Fruit fly (Drosophila melanogaster) whole organism, embryonic: Measurements from ENCODE around the gene AP-2alpha.

Source experiments
- Asciz ChIP-seq: fragments of 200-800 bp; sonication (Bioruptor generic); optimal IDR thresholded peaks from 2 replicates; lab custom pipeline; 2017; ENCODE audit warnings: missing biosample characterization, mild to moderate bottlenecking, missing genetic modification characterization, missing genetic modification reagents
- CG10654 ChIP-seq: fragments of 200-800 bp; sonication (Bioruptor generic); optimal IDR thresholded peaks from 2 replicates; lab custom pipeline; 2016; ENCODE audit warnings: missing biosample characterization, missing genetic modification characterization
- CG11085 ChIP-seq: fragments of 200-800 bp; sonication (Bioruptor generic); IDR thresholded peaks from 2 replicates; pipeline ENCODE4 v1.3.6; 2022; ENCODE audit warnings: missing biosample characterization, missing genetic modification characterization
- CG11093 ChIP-seq: fragments of 200-800 bp; sonication (Bioruptor generic); IDR thresholded peaks from 3 replicates; pipeline ENCODE4 v1.3.6; 2022; ENCODE audit warnings: missing biosample characterization, missing genetic modification characterization
- CG11723 ChIP-seq: fragments of 200-800 bp; sonication (Bioruptor generic); optimal IDR thresholded peaks from 2 replicates; lab custom pipeline; 2017; ENCODE audit warnings: missing biosample characterization, mild to moderate bottlenecking, missing genetic modification characterization
- CG12299 ChIP-seq: fragments of 200-800 bp; sonication (Bioruptor generic); optimal IDR thresholded peaks from 2 replicates; lab custom pipeline; 2018; ENCODE audit warnings: missing biosample characterization, mild to moderate bottlenecking, missing genetic modification characterization
- CG12744 ChIP-seq: fragments of 200-800 bp; sonication (Bioruptor generic); optimal IDR thresholded peaks from 2 replicates; lab custom pipeline; 2016; ENCODE audit warnings: missing biosample characterization, missing genetic modification characterization
- CG13894 ChIP-seq: fragments of 200-800 bp; sonication (Bioruptor generic); optimal IDR thresholded peaks from 3 replicates; lab custom pipeline; 2018; ENCODE audit warnings: missing biosample characterization, mild to moderate bottlenecking, missing genetic modification characterization, moderate library complexity
- CG14050 ChIP-seq: fragments of 200-800 bp; sonication (Bioruptor generic); IDR thresholded peaks from 3 replicates; pipeline ENCODE4 v1.3.6; 2022; ENCODE audit warnings: missing biosample characterization, missing genetic modification characterization
- CG14441 ChIP-seq: fragments of 200-800 bp; sonication (Bioruptor generic); IDR thresholded peaks from 2 replicates; pipeline ENCODE4 v1.3.6; 2022; ENCODE audit warnings: missing biosample characterization, missing genetic modification characterization
- CG15479 ChIP-seq: fragments of 200-800 bp; sonication (Bioruptor generic); optimal IDR thresholded peaks from 3 replicates; lab custom pipeline; 2019; ENCODE audit warnings: missing biosample characterization, mild to moderate bottlenecking, missing genetic modification characterization, moderate library complexity
- CG1602 ChIP-seq: fragments of 200-800 bp; sonication (Bioruptor generic); optimal IDR thresholded peaks from 3 replicates; lab custom pipeline; 2016; ENCODE audit warnings: missing biosample characterization, missing genetic modification characterization
- CG16815 ChIP-seq: fragments of 200-800 bp; sonication (Bioruptor generic); optimal IDR thresholded peaks from 3 replicates; lab custom pipeline; 2017; ENCODE audit warnings: missing biosample characterization, mild to moderate bottlenecking, missing genetic modification characterization
- CG16863 ChIP-seq: fragments of 200-800 bp; sonication (Bioruptor generic); optimal IDR thresholded peaks from 3 replicates; lab custom pipeline; 2016; ENCODE audit warnings: missing biosample characterization, missing genetic modification characterization
- CG17361 ChIP-seq: fragments of 200-800 bp; sonication (Bioruptor generic); IDR thresholded peaks from 3 replicates; pipeline ENCODE4 v1.3.6; 2022; ENCODE audit warnings: missing biosample characterization, missing genetic modification characterization
- CG17829 ChIP-seq: fragments of 200-800 bp; optimal IDR thresholded peaks from 2 replicates; lab custom pipeline; 2019; ENCODE audit warnings: missing biosample characterization, mild to moderate bottlenecking, missing genetic modification characterization, moderate library complexity
- CG17912 ChIP-seq: fragments of 200-800 bp; sonication (Bioruptor generic); optimal IDR thresholded peaks from 2 replicates; lab custom pipeline; 2018; ENCODE audit warnings: missing biosample characterization, mild to moderate bottlenecking, missing genetic modification characterization
- CG18262 ChIP-seq: fragments of 200-800 bp; optimal IDR thresholded peaks from 3 replicates; lab custom pipeline; 2019; ENCODE audit warnings: missing biosample characterization, mild to moderate bottlenecking, missing genetic modification characterization, moderate library complexity
- CG1832 ChIP-seq: fragments of 200-800 bp; sonication (Bioruptor generic); optimal IDR thresholded peaks from 2 replicates; lab custom pipeline; 2017; ENCODE audit warnings: missing biosample characterization, mild to moderate bottlenecking, missing genetic modification characterization, inconsistent platforms
- CG3281 ChIP-seq: fragments of 200-800 bp; sonication (Bioruptor generic); optimal IDR thresholded peaks from 3 replicates; lab custom pipeline; 2017; ENCODE audit warnings: missing biosample characterization, mild to moderate bottlenecking, missing genetic modification characterization
- CG34224 ChIP-seq: fragments of 200-800 bp; sonication (Bioruptor generic); IDR thresholded peaks from 3 replicates; pipeline ENCODE4 v1.3.6; 2022; ENCODE audit warnings: missing biosample characterization, missing genetic modification characterization; ENCODE audit not compliant: partially characterized antibody
- CG3838 ChIP-seq: fragments of 200-800 bp; sonication (Bioruptor generic); optimal IDR thresholded peaks from 3 replicates; lab custom pipeline; 2016; ENCODE audit warnings: missing biosample characterization, missing genetic modification characterization
- CG43689 ChIP-seq: fragments of 200-800 bp; sonication (Bioruptor generic); IDR thresholded peaks from 2 replicates; pipeline ENCODE4 v1.3.6; 2022; ENCODE audit warnings: missing biosample characterization, missing genetic modification characterization
- CG6791 ChIP-seq: fragments of 200-800 bp; sonication (Bioruptor generic); IDR thresholded peaks from 3 replicates; pipeline ENCODE4 v1.3.6; 2022; ENCODE audit warnings: missing biosample characterization, missing genetic modification characterization; ENCODE audit not compliant: partially characterized antibody
- CG7987 ChIP-seq: fragments of 200-800 bp; sonication (Bioruptor generic); optimal IDR thresholded peaks from 2 replicates; lab custom pipeline; 2018; ENCODE audit warnings: missing biosample characterization, mild to moderate bottlenecking, missing genetic modification characterization, moderate library complexity
- CHES-1-like ChIP-seq: fragments of 200-800 bp; sonication (Bioruptor generic); optimal IDR thresholded peaks from 2 replicates; lab custom pipeline; 2016; ENCODE audit warnings: missing biosample characterization, missing genetic modification characterization
- CkIIα-i1 ChIP-seq: fragments of 200-800 bp; sonication (Bioruptor generic); IDR thresholded peaks from 2 replicates; pipeline ENCODE4 v1.3.6; 2022; ENCODE audit warnings: missing biosample characterization, missing genetic modification characterization
- Hmx ChIP-seq: fragments of 200-800 bp; sonication (Bioruptor generic); optimal IDR thresholded peaks from 2 replicates; lab custom pipeline; 2016; ENCODE audit warnings: missing biosample characterization, missing genetic modification characterization
- MESR4 ChIP-seq: fragments of 200-800 bp; sonication (Bioruptor generic); optimal IDR thresholded peaks from 2 replicates; lab custom pipeline; 2018; ENCODE audit warnings: missing biosample characterization, mild to moderate bottlenecking, missing genetic modification characterization, moderate library complexity
- Opbp ChIP-seq: fragments of 200-800 bp; sonication (Bioruptor generic); IDR thresholded peaks from 3 replicates; pipeline ENCODE4 v1.3.6; 2022; ENCODE audit warnings: missing biosample characterization, missing genetic modification characterization; ENCODE audit not compliant: partially characterized antibody
- ash1 ChIP-seq: fragments of 200-800 bp; sonication (Bioruptor generic); optimal IDR thresholded peaks from 2 replicates; lab custom pipeline; 2018; ENCODE audit warnings: missing biosample characterization, mild to moderate bottlenecking, missing genetic modification characterization
- bbx ChIP-seq: fragments of 200-800 bp; sonication (Bioruptor generic); IDR thresholded peaks from 2 replicates; pipeline ENCODE4 v1.3.6; 2022; ENCODE audit warnings: missing biosample characterization, missing genetic modification characterization; ENCODE audit not compliant: partially characterized antibody
- br ChIP-seq: fragments of >200 bp; optimal IDR thresholded peaks from 2 replicates; lab custom pipeline; 2017
- dm ChIP-seq: fragments of 200-800 bp; sonication (Bioruptor generic); optimal IDR thresholded peaks from 3 replicates; lab custom pipeline; 2016; ENCODE audit warnings: missing biosample characterization, missing genetic modification characterization
- ftz-f1 ChIP-seq: fragments of 200-800 bp; sonication (Bioruptor generic); optimal IDR thresholded peaks from 2 replicates; lab custom pipeline; 2016; ENCODE audit warnings: missing biosample characterization, missing genetic modification characterization
- h ChIP-seq: fragments of >200 bp; optimal IDR thresholded peaks from 2 replicates; lab custom pipeline; 2017
- inv ChIP-seq: fragments of 200-800 bp; sonication (Bioruptor generic); IDR thresholded peaks from 2 replicates; pipeline ENCODE4 v1.3.6; 2022; ENCODE audit warnings: missing biosample characterization, missing genetic modification characterization; ENCODE audit not compliant: partially characterized antibody
- lbe ChIP-seq: fragments of 200-800 bp; sonication (Bioruptor generic); optimal IDR thresholded peaks from 2 replicates; lab custom pipeline; 2016; ENCODE audit warnings: missing biosample characterization, mild to moderate bottlenecking, missing genetic modification characterization
- odd ChIP-seq: fragments of 200-800 bp; sonication (Bioruptor generic); optimal IDR thresholded peaks from 2 replicates; lab custom pipeline; 2017; ENCODE audit warnings: missing biosample characterization, mild to moderate bottlenecking, missing genetic modification characterization
- pan ChIP-seq, 4 experiments: fragments of >200 bp in 3 of 4; fragments of 200-800 bp in 1 of 4; sonication (Bioruptor generic) in 1 of 4; optimal IDR thresholded peaks in 3 of 4; IDR thresholded peaks in 1 of 4; 2 replicates each; pipeline versions ENCODE4 v1.3.6 to Lab custom; 2017 to 2022; ENCODE audit warnings: missing biosample characterization in 2 of 4, missing genetic modification characterization in 2 of 4, mixed read lengths in 1 of 4
- psq ChIP-seq: fragments of 200-800 bp; sonication (Bioruptor generic); optimal IDR thresholded peaks from 2 replicates; lab custom pipeline; 2017; ENCODE audit warnings: missing biosample characterization, missing genetic modification characterization
- pum ChIP-seq: fragments of 200-800 bp; sonication (Bioruptor generic); optimal IDR thresholded peaks from 2 replicates; lab custom pipeline; 2016; ENCODE audit warnings: missing biosample characterization, missing genetic modification characterization
- ranshi ChIP-seq: fragments of 200-800 bp; sonication (Bioruptor generic); IDR thresholded peaks from 2 replicates; pipeline ENCODE4 v1.3.6; 2022; ENCODE audit warnings: missing biosample characterization, missing genetic modification characterization
- sc ChIP-seq, 3 experiments: fragments of >200 bp in 2 of 3; fragments of 200-800 bp in 1 of 3; sonication (Bioruptor generic) in 1 of 3; optimal IDR thresholded peaks; 2 replicates in 2 of 3; 3 replicates in 1 of 3; lab custom pipeline; 2017; ENCODE audit warnings: mild to moderate bottlenecking in 1 of 3, missing biosample characterization in 1 of 3, missing genetic modification characterization in 1 of 3, missing genetic modification reagents in 1 of 3
- sens-2 ChIP-seq: fragments of 200-800 bp; sonication (Bioruptor generic); IDR thresholded peaks from 2 replicates; pipeline ENCODE4 v1.3.6; 2022; ENCODE audit warnings: missing biosample characterization, missing genetic modification characterization
- slp2 ChIP-seq: fragments of 200-800 bp; sonication (Bioruptor generic); optimal IDR thresholded peaks from 2 replicates; lab custom pipeline; 2016; ENCODE audit warnings: missing biosample characterization, missing genetic modification characterization
- tin ChIP-seq: fragments of 200-800 bp; sonication (Bioruptor generic); optimal IDR thresholded peaks from 3 replicates; lab custom pipeline; 2016; ENCODE audit warnings: missing biosample characterization, missing genetic modification characterization
- wdn ChIP-seq: fragments of 200-800 bp; sonication (Bioruptor generic); IDR thresholded peaks from 2 replicates; pipeline ENCODE4 v1.3.6; 2022; ENCODE audit warnings: missing biosample characterization, missing genetic modification characterization
- zen2 ChIP-seq: fragments of 200-800 bp; sonication (Bioruptor generic); IDR thresholded peaks from 3 replicates; pipeline ENCODE4 v1.3.6; 2022; ENCODE audit warnings: missing biosample characterization, missing genetic modification characterization; ENCODE audit not compliant: partially characterized antibody

Gene AP-2alpha

DNA sequence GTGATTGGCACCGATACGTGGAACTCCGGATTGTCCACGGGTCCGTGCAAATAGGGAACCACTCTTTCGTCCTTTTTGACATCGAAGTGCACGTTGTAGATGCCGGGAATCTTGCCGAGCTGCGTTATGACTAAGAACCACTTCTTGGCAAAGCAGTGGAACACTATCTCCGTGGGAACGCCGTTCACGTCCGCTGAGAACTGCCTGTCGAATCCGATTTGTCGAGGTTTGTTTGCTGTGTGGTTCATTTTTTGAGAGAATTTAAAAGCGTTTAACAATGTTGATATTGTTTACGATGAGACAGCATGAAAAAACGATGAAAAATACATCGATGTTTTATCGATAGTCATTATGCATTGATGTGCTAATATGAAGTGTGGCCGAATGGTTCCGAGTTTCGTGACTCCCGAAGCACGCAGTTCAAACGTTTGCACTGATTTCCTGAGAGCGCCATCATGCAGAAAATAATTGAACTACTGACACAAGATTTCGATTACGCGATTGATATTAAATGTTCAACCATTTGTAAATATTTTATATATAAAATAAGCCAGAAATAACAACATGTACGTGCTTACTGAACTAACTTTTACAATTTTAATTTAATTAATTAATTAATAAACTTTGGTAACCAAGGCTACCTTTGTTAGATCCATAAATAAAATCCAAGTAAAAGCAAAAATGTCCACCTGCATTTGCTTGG lies 6.7 kb upstream of the AP-2alpha start, which contains the start of the genes CG11885 and CG13692 (continued):
- TF ChIP-seq MESR4 (peak; percentile 72), bbx (GFP tag; lab: Robert Waterston, UW) (peak; percentile 99), CG14050 (GFP tag; lab: Robert Waterston, UW) (no peak), br (lab: Kevin White, UChicago) (no peak), h (lab: Kevin White, UChicago) (no peak), CG6791 (peak; percentile 98), wdn (GFP tag; lab: Robert Waterston, UW) (no peak), CkIIα-i1 (GFP tag; lab: Robert Waterston, UW) (no peak), ftz-f1 (GFP tag; lab: Kevin White, UChicago) (peak; percentile 58), dm (GFP tag; lab: Kevin White, UChicago) (peak; percentile 79), CG14441 (no peak), CG34224 (GFP tag; lab: Robert Waterston, UW) (peak; percentile 100), CG3281 (GFP tag; lab: Kevin White, UChicago) (no peak), tin (no peak), CG11085 (GFP tag; lab: Robert Waterston, UW) (no peak), sens-2 (GFP tag; lab: Robert Waterston, UW) (peak; percentile 93), Asciz (GFP tag; lab: Kevin White, UChicago) (no peak), zen2 (GFP tag; lab: Robert Waterston, UW) (peak; percentile 99), inv (GFP tag; lab: Robert Waterston, UW) (peak; percentile 95), CG17912 (peak; percentile 66), CHES-1-like (GFP tag; lab: Kevin White, UChicago) (peak; percentile 68), lbe (GFP tag; lab: Kevin White, UChicago) (peak; percentile 38), psq (GFP tag; lab: Kevin White, UChicago) (no peak), CG16815 (GFP tag; lab: Kevin White, UChicago) (no peak), ranshi (GFP tag; lab: Robert Waterston, UW) (peak; percentile 30; the same call in 1 of the 2 replicates), sc (optimal IDR thresholded peaks at IDR 0.05; lab: Kevin White, UChicago) (no peak), sc (GFP tag; optimal IDR thresholded peaks at IDR 0.05; lab: Kevin White, UChicago) (no peak), CG3838 (GFP tag; lab: Kevin White, UChicago) (no peak), CG15479 (GFP tag; lab: Kevin White, UChicago) (peak; percentile 9), CG1832 (GFP tag; lab: Kevin White, UChicago) (no peak), CG17361 (GFP tag; lab: Robert Waterston, UW) (peak; percentile 35; the same call in 1 of the 3 replicates), CG16863 (GFP tag; lab: Kevin White, UChicago) (no peak), pum (GFP tag; lab: Kevin White, UChicago) (peak; percentile 4), CG10654 (GFP tag; lab: Kevin White, UChicago) (no peak), CG12744 (GFP tag; lab: Kevin White, UChicago) (peak; percentile 30), CG11723 (no peak), CG17829 (peak; percentile 71), odd (GFP tag; lab: Kevin White, UChicago) (no peak), CG18262 (tag; lab: Kevin White, UChicago) (peak; percentile 40), CG7987 (GFP tag; lab: Kevin White, UChicago) (peak; percentile 75), pan (optimal IDR thresholded peaks at IDR 0.05; lab: Kevin White, UChicago) (no peak), pan (GFP tag; optimal IDR thresholded peaks at IDR 0.05 in 1 of 2, IDR thresholded peaks at IDR 0.05 in 1 of 2) (peak in 1 of 2 experiments; percentile 36), CG13894 (tag; lab: Kevin White, UChicago) (peak; percentile 76), CG11093 (GFP tag; lab: Robert Waterston, UW) (no peak), ash1 (GFP tag; lab: Kevin White, UChicago) (no peak), Hmx (GFP tag; lab: Kevin White, UChicago) (no peak), Opbp (GFP tag; lab: Robert Waterston, UW) (peak; percentile 99), CG12299 (tag; lab: Kevin White, UChicago) (peak; percentile 31), slp2 (no peak), CG1602 (no peak), CG43689 (GFP tag; lab: Robert Waterston, UW) (no peak)
